Worm (Caenorhabditis elegans): ENCODE results near the gene ssp-32.

ce11 chrIV:9861921-9862320 lies 33.3 kb upstream of the ssp-32 start, which contains the start of gene K07F5.14:
- no peak for TF ChIP-seq ces-1 (GFP tag; optimal IDR thresholded peaks at IDR 0.05)
- no peak for TF ChIP-seq blmp-1 (tag; optimal IDR thresholded peaks at IDR 0.05)
- TF ChIP-seq tbx-8 (GFP tag; optimal IDR thresholded peaks at IDR 0.05) = no peak
- TF ChIP-seq lin-13 (tag; optimal IDR thresholded peaks at IDR 0.05) = no peak
- TF ChIP-seq nhr-76 (tag; optimal IDR thresholded peaks at IDR 0.05) = no peak
